Fruit fly (Drosophila melanogaster) whole organism, embryonic: ENCODE measurements around the gene CG7408.

Experiments
- Antp ChIP-seq: fragments of 200-800 bp; sonication (Bioruptor generic); optimal IDR thresholded peaks from 3 replicates; lab custom pipeline; 2016; ENCODE audit warnings: missing biosample characterization, missing genetic modification characterization
- Awh ChIP-seq: fragments of 200-800 bp; sonication (Bioruptor generic); IDR thresholded peaks from 2 replicates; pipeline ENCODE4, ENCODE4 v1.3.6; 2022; ENCODE audit warnings: missing biosample characterization, missing genetic modification characterization
- Bdp1 ChIP-seq: fragments of 200-800 bp; sonication (Bioruptor generic); optimal IDR thresholded peaks from 3 replicates; lab custom pipeline; 2016; ENCODE audit warnings: missing biosample characterization, missing genetic modification characterization
- CG12236 ChIP-seq: fragments of 200-800 bp; sonication (Bioruptor generic); optimal IDR thresholded peaks from 2 replicates; lab custom pipeline; 2016; ENCODE audit warnings: missing biosample characterization, missing genetic modification characterization
- CG12942 ChIP-seq: fragments of 200-800 bp; sonication (Bioruptor generic); optimal IDR thresholded peaks from 3 replicates; lab custom pipeline; 2016; ENCODE audit warnings: missing biosample characterization, missing genetic modification characterization
- CG13894 ChIP-seq: fragments of 200-800 bp; sonication (Bioruptor generic); optimal IDR thresholded peaks from 3 replicates; lab custom pipeline; 2018; ENCODE audit warnings: missing biosample characterization, mild to moderate bottlenecking, missing genetic modification characterization, moderate library complexity
- CG14860 ChIP-seq: fragments of 200-800 bp; sonication (Bioruptor generic); IDR thresholded peaks from 3 replicates; pipeline ENCODE4 v1.3.6; 2022; ENCODE audit warnings: missing biosample characterization, missing genetic modification characterization; ENCODE audit not compliant: partially characterized antibody
- CG1647 ChIP-seq: fragments of 200-800 bp; sonication (Bioruptor generic); optimal IDR thresholded peaks from 3 replicates; lab custom pipeline; 2016; ENCODE audit warnings: missing biosample characterization, missing genetic modification characterization
- CG16813 ChIP-seq: fragments of 200-800 bp; sonication (Bioruptor generic); IDR thresholded peaks from 3 replicates; pipeline ENCODE4 v1.3.6; 2022; ENCODE audit warnings: missing biosample characterization, missing genetic modification characterization; ENCODE audit not compliant: partially characterized antibody
- CG18476 ChIP-seq: fragments of 200-800 bp; sonication (Bioruptor generic); optimal IDR thresholded peaks from 2 replicates; lab custom pipeline; 2016; ENCODE audit warnings: missing biosample characterization, mild to moderate bottlenecking, missing genetic modification characterization
- CG18764 ChIP-seq: fragments of 200-800 bp; sonication (Bioruptor generic); optimal IDR thresholded peaks from 3 replicates; lab custom pipeline; 2016; ENCODE audit warnings: missing biosample characterization, missing genetic modification characterization
- CG30403 ChIP-seq: fragments of 200-800 bp; sonication (Bioruptor generic); optimal IDR thresholded peaks from 3 replicates; lab custom pipeline; 2016; ENCODE audit warnings: missing biosample characterization, missing genetic modification characterization
- CG4282 ChIP-seq: fragments of 200-800 bp; sonication (Bioruptor generic); optimal IDR thresholded peaks from 2 replicates; lab custom pipeline; 2016; ENCODE audit warnings: missing biosample characterization, missing genetic modification characterization
- CG4820 ChIP-seq: fragments of 200-800 bp; sonication (Bioruptor generic); optimal IDR thresholded peaks from 3 replicates; lab custom pipeline; 2016; ENCODE audit warnings: missing biosample characterization, missing genetic modification characterization
- CG6175 ChIP-seq: fragments of 200-800 bp; sonication (Bioruptor generic); IDR thresholded peaks from 3 replicates; pipeline ENCODE4 v1.3.6; 2022; ENCODE audit warnings: missing biosample characterization, missing genetic modification characterization
- CG7839 ChIP-seq: fragments of 200-800 bp; sonication (Bioruptor generic); optimal IDR thresholded peaks from 3 replicates; lab custom pipeline; 2018; ENCODE audit warnings: missing biosample characterization, mild to moderate bottlenecking, missing genetic modification characterization, moderate library complexity
- CG9215 ChIP-seq: fragments of 200-800 bp; sonication (Bioruptor generic); IDR thresholded peaks from 2 replicates; pipeline ENCODE4 v1.3.6; 2022; ENCODE audit warnings: missing biosample characterization, missing genetic modification characterization
- CG9609 ChIP-seq: fragments of 200-800 bp; sonication (Bioruptor generic); optimal IDR thresholded peaks from 3 replicates; lab custom pipeline; 2016; ENCODE audit warnings: missing biosample characterization, missing genetic modification characterization
- Chrac-16 ChIP-seq: fragments of 200-800 bp; sonication (Bioruptor generic); optimal IDR thresholded peaks from 3 replicates; lab custom pipeline; 2016; ENCODE audit warnings: missing biosample characterization, missing genetic modification characterization
- E2f2 ChIP-seq: fragments of 200-800 bp; sonication (Bioruptor generic); IDR thresholded peaks from 2 replicates; pipeline ENCODE4 v1.3.6; 2022; ENCODE audit warnings: missing biosample characterization, missing genetic modification characterization
- Elba2 ChIP-seq: fragments of 200-800 bp; sonication (Bioruptor generic); optimal IDR thresholded peaks from 3 replicates; lab custom pipeline; 2016; ENCODE audit warnings: missing biosample characterization, missing genetic modification characterization
- Ets65A ChIP-seq: fragments of 200-800 bp; sonication (Bioruptor generic); peaks from one replicate; lab custom pipeline; 2016; ENCODE audit warnings: missing biosample characterization, missing genetic modification characterization
- Hmr ChIP-seq: fragments of 200-800 bp; sonication (Bioruptor generic); optimal IDR thresholded peaks from 3 replicates; lab custom pipeline; 2017; ENCODE audit warnings: mild to moderate bottlenecking, missing biosample characterization, missing genetic modification reagents, missing genetic modification characterization
- Med ChIP-seq: fragments of 200-800 bp; sonication (Bioruptor generic); peaks from one replicate; lab custom pipeline; 2016; ENCODE audit warnings: missing biosample characterization, missing genetic modification characterization, mild to moderate bottlenecking, inconsistent platforms, moderate library complexity
- Myb ChIP-seq: fragments of 200-800 bp; sonication (Bioruptor generic); optimal IDR thresholded peaks from 2 replicates; lab custom pipeline; 2016; ENCODE audit warnings: missing biosample characterization, missing genetic modification characterization
- NC2α ChIP-seq: fragments of 200-800 bp; sonication (Bioruptor generic); optimal IDR thresholded peaks from 2 replicates; lab custom pipeline; 2016; ENCODE audit warnings: missing biosample characterization, missing genetic modification characterization
- Vsx1 ChIP-seq: fragments of 200-800 bp; sonication (Bioruptor generic); optimal IDR thresholded peaks from 2 replicates; lab custom pipeline; 2017; ENCODE audit warnings: missing biosample characterization, mild to moderate bottlenecking, missing genetic modification characterization, missing genetic modification reagents
- abd-A ChIP-seq: fragments of 200-800 bp; sonication (Bioruptor generic); optimal IDR thresholded peaks from 3 replicates; lab custom pipeline; 2019; ENCODE audit warnings: missing biosample characterization, mild to moderate bottlenecking, missing genetic modification characterization, moderate library complexity
- bab2 ChIP-seq: fragments of 200-800 bp; sonication (Bioruptor generic); optimal IDR thresholded peaks from 2 replicates; lab custom pipeline; 2016; ENCODE audit warnings: missing biosample characterization, missing genetic modification characterization
- bsh ChIP-seq, 2 experiments: fragments of 200-800 bp; sonication (Bioruptor generic); optimal IDR thresholded peaks; 2 replicates each; lab custom pipeline; 2017 to 2018; ENCODE audit warnings: mild to moderate bottlenecking in 2 of 2, missing biosample characterization in 2 of 2, missing genetic modification characterization in 2 of 2, moderate library complexity in 1 of 2
- crp ChIP-seq, 2 experiments: fragments of 200-800 bp; sonication (Bioruptor generic); optimal IDR thresholded peaks; 2 replicates in 1 of 2; 3 replicates in 1 of 2; lab custom pipeline; 2017; ENCODE audit warnings: missing biosample characterization in 2 of 2, missing genetic modification characterization in 2 of 2, mild to moderate bottlenecking in 1 of 2, moderate library complexity in 1 of 2
- exex ChIP-seq: fragments of 200-800 bp; sonication (Bioruptor generic); optimal IDR thresholded peaks from 4 replicates; lab custom pipeline; 2018; ENCODE audit warnings: missing biosample characterization, mild to moderate bottlenecking, missing genetic modification characterization, moderate library complexity
- fu2 ChIP-seq: fragments of 200-800 bp; sonication (Bioruptor generic); optimal IDR thresholded peaks from 2 replicates; lab custom pipeline; 2016; ENCODE audit warnings: missing biosample characterization, missing genetic modification characterization
- gem ChIP-seq: fragments of 200-800 bp; sonication (Bioruptor generic); optimal IDR thresholded peaks from 2 replicates; lab custom pipeline; 2019; ENCODE audit warnings: missing biosample characterization, mild to moderate bottlenecking, missing genetic modification characterization, moderate library complexity
- hb ChIP-seq: fragments of 200-800 bp; sonication (Bioruptor generic); IDR thresholded peaks from 3 replicates; pipeline ENCODE4 v1.3.6; 2022; ENCODE audit warnings: missing biosample characterization, missing genetic modification characterization; ENCODE audit not compliant: partially characterized antibody
- hbn ChIP-seq: fragments of 200-800 bp; sonication (Bioruptor generic); IDR thresholded peaks from 2 replicates; pipeline ENCODE4 v1.3.6; 2022; ENCODE audit warnings: missing biosample characterization, missing genetic modification characterization; ENCODE audit not compliant: partially characterized antibody
- ind ChIP-seq: fragments of 200-800 bp; sonication (Bioruptor generic); optimal IDR thresholded peaks from 3 replicates; lab custom pipeline; 2016; ENCODE audit warnings: missing biosample characterization, missing genetic modification characterization
- inv ChIP-seq: fragments of 200-800 bp; sonication (Bioruptor generic); IDR thresholded peaks from 2 replicates; pipeline ENCODE4 v1.3.6; 2022; ENCODE audit warnings: missing biosample characterization, missing genetic modification characterization; ENCODE audit not compliant: partially characterized antibody
- kah ChIP-seq: fragments of 200-800 bp; sonication (Bioruptor generic); optimal IDR thresholded peaks from 2 replicates; lab custom pipeline; 2018; ENCODE audit warnings: missing biosample characterization, mild to moderate bottlenecking, missing genetic modification characterization
- knrl ChIP-seq: fragments of 200-800 bp; sonication (Bioruptor generic); IDR thresholded peaks from 3 replicates; pipeline ENCODE4 v1.3.6; 2022; ENCODE audit warnings: missing biosample characterization, missing genetic modification characterization; ENCODE audit not compliant: partially characterized antibody
- pzg ChIP-seq: fragments of 200-800 bp; sonication (Bioruptor generic); optimal IDR thresholded peaks from 3 replicates; lab custom pipeline; 2018; ENCODE audit warnings: missing biosample characterization, mild to moderate bottlenecking, missing genetic modification characterization, moderate library complexity
- row ChIP-seq: fragments of 200-800 bp; sonication (Bioruptor generic); IDR thresholded peaks from 3 replicates; pipeline ENCODE4 v1.3.6; 2022; ENCODE audit warnings: missing biosample characterization, missing genetic modification characterization
- sna ChIP-seq: fragments of 200-800 bp; sonication (Bioruptor generic); IDR thresholded peaks from 2 replicates; pipeline ENCODE4 v1.3.6; 2022; ENCODE audit warnings: missing biosample characterization, missing genetic modification characterization; ENCODE audit not compliant: partially characterized antibody
- sob ChIP-seq: fragments of 200-800 bp; sonication (Bioruptor generic); IDR thresholded peaks from 2 replicates; pipeline ENCODE4 v1.3.6; 2022; ENCODE audit warnings: missing biosample characterization, missing genetic modification characterization
- trem ChIP-seq: fragments of 200-800 bp; optimal IDR thresholded peaks from 3 replicates; lab custom pipeline; 2019; ENCODE audit warnings: missing biosample characterization, mild to moderate bottlenecking, missing genetic modification characterization, moderate library complexity
- unc-4 ChIP-seq: fragments of 200-800 bp; sonication (Bioruptor generic); IDR thresholded peaks from 2 replicates; pipeline ENCODE4 v1.3.6; 2022; ENCODE audit warnings: missing biosample characterization, missing genetic modification characterization; ENCODE audit not compliant: partially characterized antibody
- vfl ChIP-seq: fragments of 200-800 bp; sonication (Bioruptor generic); optimal IDR thresholded peaks from 2 replicates; lab custom pipeline; 2016; ENCODE audit warnings: missing biosample characterization, missing genetic modification characterization
- vnd ChIP-seq: fragments of 200-800 bp; sonication (Bioruptor generic); IDR thresholded peaks from 3 replicates; pipeline ENCODE4 v1.3.6; 2022; ENCODE audit warnings: missing biosample characterization, missing genetic modification characterization; ENCODE audit not compliant: partially characterized antibody
- zen2 ChIP-seq: fragments of 200-800 bp; sonication (Bioruptor generic); IDR thresholded peaks from 3 replicates; pipeline ENCODE4 v1.3.6; 2022; ENCODE audit warnings: missing biosample characterization, missing genetic modification characterization; ENCODE audit not compliant: partially characterized antibody

CG7408 gene

dm6 chr3L:17912448-17912847 lies 33.6 kb downstream of the CG7408 start, which contains the start of gene CG5290 (continued):
- TF ChIP-seq CG4282 (GFP tag; lab: Kevin White, UChicago), result no peak
- peak; percentile 30 for TF ChIP-seq CG13894 (tag; lab: Kevin White, UChicago)
- TF ChIP-seq ind, result peak; percentile 7
- TF ChIP-seq CG14860, result peak; percentile 18; the same call in 1 of the 3 replicates
- TF ChIP-seq CG18764 (GFP tag; lab: Kevin White, UChicago), result peak; percentile 2
- TF ChIP-seq inv (GFP tag; lab: Robert Waterston, UW), result peak; percentile 52; the same call in 1 of the 2 replicates
- peak; percentile 71 for TF ChIP-seq Ets65A (GFP tag; lab: Kevin White, UChicago)
- no peak for TF ChIP-seq Elba2
- TF ChIP-seq abd-A (tag; lab: Kevin White, UChicago), result peak; percentile 7
- no peak for TF ChIP-seq hb (GFP tag; lab: Robert Waterston, UW)
- peak; percentile 54 for TF ChIP-seq CG30403 (GFP tag; lab: Kevin White, UChicago)
- TF ChIP-seq trem, result peak; percentile 64
- no peak for TF ChIP-seq sob (GFP tag; lab: Robert Waterston, UW)
- TF ChIP-seq pzg (GFP tag; lab: Kevin White, UChicago), result peak; percentile 71
- TF ChIP-seq crp (GFP tag; optimal IDR thresholded peaks at IDR 0.05; lab: Kevin White, UChicago), result peak; percentile 66 to 94
- TF ChIP-seq exex (tag; lab: Kevin White, UChicago), result peak; percentile 10
- TF ChIP-seq bab2 (GFP tag; lab: Kevin White, UChicago), result peak; percentile 28
- no peak for TF ChIP-seq Bdp1
- peak; percentile 1 for TF ChIP-seq CG4820 (GFP tag; lab: Kevin White, UChicago)
- peak; percentile 8 for TF ChIP-seq CG12942 (GFP tag; lab: Kevin White, UChicago)
- TF ChIP-seq vfl (GFP tag; lab: Kevin White, UChicago), result peak; percentile 3
- TF ChIP-seq NC2α (GFP tag; lab: Kevin White, UChicago), result no peak
- peak; percentile 66 for TF ChIP-seq CG16813 (GFP tag; lab: Robert Waterston, UW)
- TF ChIP-seq zen2 (GFP tag; lab: Robert Waterston, UW), result peak; percentile 19; the same call in 1 of the 3 replicates
- TF ChIP-seq CG6175, result no peak
- TF ChIP-seq bsh (GFP tag; optimal IDR thresholded peaks at IDR 0.05; lab: Kevin White, UChicago), result no peak
- peak; percentile 58; the same call in 1 of the 2 replicates for TF ChIP-seq sna (GFP tag; lab: Robert Waterston, UW)
- peak; percentile 8 for TF ChIP-seq fu2 (GFP tag; lab: Kevin White, UChicago)
- TF ChIP-seq knrl (GFP tag; lab: Robert Waterston, UW), result peak; percentile 58; the same call in 2 of the 3 replicates
- TF ChIP-seq E2f2 (GFP tag; lab: Robert Waterston, UW), result peak; percentile 93
- peak; percentile 24 for TF ChIP-seq CG12236 (GFP tag; lab: Kevin White, UChicago)
- peak; percentile 54; the same call in 2 of the 3 replicates for TF ChIP-seq vnd
- peak; percentile 12 for TF ChIP-seq Antp (GFP tag; lab: Kevin White, UChicago)
- no peak for TF ChIP-seq CG1647 (GFP tag; lab: Kevin White, UChicago)
- no peak for TF ChIP-seq kah (GFP tag; lab: Kevin White, UChicago)
- TF ChIP-seq row, result peak; percentile 62; the same call in 2 of the 3 replicates
- peak; percentile 92 for TF ChIP-seq Med (GFP tag; lab: Kevin White, UChicago)
- peak; percentile 27 for TF ChIP-seq gem (tag; lab: Kevin White, UChicago)
- peak; percentile 68; the same call in 1 of the 2 replicates for TF ChIP-seq unc-4 (GFP tag; lab: Robert Waterston, UW)
- TF ChIP-seq Awh, result no peak
- peak; percentile 9 for TF ChIP-seq CG7839
- TF ChIP-seq Hmr (GFP tag; lab: Kevin White, UChicago), result no peak
- no peak for TF ChIP-seq CG9215 (GFP tag; lab: Robert Waterston, UW)
- peak; percentile 14 for TF ChIP-seq CG18476
- TF ChIP-seq Chrac-16 (GFP tag; lab: Kevin White, UChicago), result peak; percentile 42
- peak; percentile 59 for TF ChIP-seq Vsx1 (GFP tag; lab: Kevin White, UChicago)
- TF ChIP-seq CG9609, result peak; percentile 1
- peak; percentile 69 for TF ChIP-seq Myb (GFP tag; lab: Kevin White, UChicago)
- peak; percentile 78 for TF ChIP-seq hbn (GFP tag; lab: Robert Waterston, UW)
